Worm (Caenorhabditis elegans) whole organism, L2 larva: ENCODE results near the gene F46F3.3.

Experiments
- C34F6.9 ChIP-seq: fragments of 150-350 bp; optimal IDR thresholded peaks from 2 replicates; lab custom pipeline; 2014; ENCODE audit warnings: missing biosample characterization, missing genetic modification characterization
- R02D3.7 ChIP-seq: fragments of 150-350 bp; optimal IDR thresholded peaks from 2 replicates; lab custom pipeline; 2014; ENCODE audit warnings: missing biosample characterization, missing genetic modification characterization
- alr-1 ChIP-seq: fragments of 150-350 bp; optimal IDR thresholded peaks from 2 replicates; lab custom pipeline; 2014; ENCODE audit warnings: missing biosample characterization, missing genetic modification characterization
- aly-2 ChIP-seq: fragments of 150-350 bp; optimal IDR thresholded peaks from 2 replicates; lab custom pipeline; 2014; ENCODE audit warnings: missing biosample characterization, missing genetic modification characterization
- ama-1 ChIP-seq: fragments of 150-350 bp; optimal IDR thresholded peaks from 2 replicates; lab custom pipeline; 2018; ENCODE audit warnings: inconsistent platforms
- blmp-1 ChIP-seq: sonication (generic microtip); optimal IDR thresholded peaks from 2 replicates; lab custom pipeline; 2017; ENCODE audit warnings: missing genetic modification characterization, mild to moderate bottlenecking, missing compliant biosample characterization, antibody characterized with exemption, moderate library complexity; ENCODE audit not compliant: insufficient read depth
- ceh-16 ChIP-seq: fragments of 150-350 bp; optimal IDR thresholded peaks from 2 replicates; lab custom pipeline; 2014; ENCODE audit warnings: missing biosample characterization, missing genetic modification characterization
- ceh-82 ChIP-seq: fragments of 150-350 bp; optimal IDR thresholded peaks from 2 replicates; lab custom pipeline; 2014; ENCODE audit warnings: missing biosample characterization, missing genetic modification characterization
- crh-2 ChIP-seq: sonication (generic microtip); optimal IDR thresholded peaks from 2 replicates; lab custom pipeline; 2017; ENCODE audit warnings: missing biosample characterization, missing genetic modification characterization
- elt-3 ChIP-seq: sonication (generic microtip); optimal IDR thresholded peaks from 2 replicates; lab custom pipeline; 2017; ENCODE audit warnings: missing biosample characterization, missing genetic modification characterization
- fos-1 ChIP-seq: fragments of 150-350 bp; optimal IDR thresholded peaks from 2 replicates; lab custom pipeline; 2014; ENCODE audit warnings: missing biosample characterization, missing genetic modification characterization
- gmeb-1 ChIP-seq: fragments of 150-350 bp; optimal IDR thresholded peaks from 2 replicates; lab custom pipeline; 2014; ENCODE audit warnings: missing biosample characterization, missing genetic modification characterization
- mbf-1 ChIP-seq: sonication (generic microtip); optimal IDR thresholded peaks from 2 replicates; lab custom pipeline; 2017; ENCODE audit warnings: missing biosample characterization, missing genetic modification characterization
- nhr-10 ChIP-seq: sonication (generic microtip); optimal IDR thresholded peaks from 2 replicates; lab custom pipeline; 2017; ENCODE audit warnings: missing biosample characterization, missing genetic modification characterization
- nhr-11 ChIP-seq: fragments of 150-350 bp; optimal IDR thresholded peaks from 2 replicates; lab custom pipeline; 2014; ENCODE audit warnings: missing biosample characterization, missing genetic modification characterization
- nhr-12 ChIP-seq: fragments of 150-350 bp; optimal IDR thresholded peaks from 2 replicates; lab custom pipeline; 2014; ENCODE audit warnings: missing biosample characterization, missing genetic modification characterization
- nhr-129 ChIP-seq: fragments of 150-350 bp; optimal IDR thresholded peaks from 2 replicates; lab custom pipeline; 2014; ENCODE audit warnings: missing biosample characterization, missing genetic modification characterization
- nhr-21 ChIP-seq: fragments of 150-350 bp; optimal IDR thresholded peaks from 2 replicates; lab custom pipeline; 2014; ENCODE audit warnings: missing biosample characterization, missing genetic modification characterization
- nhr-237 ChIP-seq: fragments of 150-350 bp; optimal IDR thresholded peaks from 2 replicates; lab custom pipeline; 2014; ENCODE audit warnings: missing biosample characterization, missing genetic modification characterization
- nhr-25 ChIP-seq: fragments of 150-350 bp; sonication (generic microtip); optimal IDR thresholded peaks from 3 replicates; lab custom pipeline; 2014; ENCODE audit warnings: missing biosample characterization, missing genetic modification characterization
- peb-1 ChIP-seq: fragments of 150-350 bp; optimal IDR thresholded peaks from 2 replicates; lab custom pipeline; 2014; ENCODE audit warnings: missing biosample characterization, missing genetic modification characterization
- skn-1 ChIP-seq: sonication (generic microtip); optimal IDR thresholded peaks from 2 replicates; lab custom pipeline; 2017; ENCODE audit warnings: missing biosample characterization, missing genetic modification characterization
- sma-3 ChIP-seq: sonication (generic microtip); optimal IDR thresholded peaks from 2 replicates; lab custom pipeline; 2016; ENCODE audit warnings: missing genetic modification reagents, missing genetic modification characterization, missing compliant biosample characterization
- sma-9 ChIP-seq, 2 experiments: fragments of 150-350 bp in 1 of 2; sonication (generic microtip) in 1 of 2; optimal IDR thresholded peaks; 2 replicates each; lab custom pipeline; 2014 to 2016; ENCODE audit warnings: missing genetic modification characterization in 2 of 2, mild to moderate bottlenecking in 1 of 2, missing biosample characterization in 1 of 2, missing compliant biosample characterization in 1 of 2, missing genetic modification reagents in 1 of 2, moderate library complexity in 1 of 2
- snpc-4 ChIP-seq: fragments of 150-350 bp; optimal IDR thresholded peaks from 2 replicates; lab custom pipeline; 2014; ENCODE audit warnings: missing biosample characterization, missing genetic modification characterization
- unc-39 ChIP-seq: fragments of 150-350 bp; optimal IDR thresholded peaks from 2 replicates; lab custom pipeline; 2014; ENCODE audit warnings: missing biosample characterization, missing genetic modification characterization
- unc-55 ChIP-seq: fragments of 150-350 bp; sonication (generic microtip); optimal IDR thresholded peaks from 3 replicates; lab custom pipeline; 2014; ENCODE audit warnings: missing biosample characterization, missing genetic modification reagents, missing genetic modification characterization
- unc-62 ChIP-seq: fragments of 150-350 bp; optimal IDR thresholded peaks from 2 replicates; lab custom pipeline; 2014; ENCODE audit warnings: missing biosample characterization, missing genetic modification reagents, missing genetic modification characterization
- ztf-11 ChIP-seq: sonication (generic microtip); optimal IDR thresholded peaks from 2 replicates; lab custom pipeline; 2017; ENCODE audit warnings: missing biosample characterization, missing genetic modification characterization
- ztf-4 ChIP-seq: fragments of 150-350 bp; optimal IDR thresholded peaks from 2 replicates; lab custom pipeline; 2014; ENCODE audit warnings: missing biosample characterization, missing genetic modification characterization

Gene F46F3.3

DNA sequence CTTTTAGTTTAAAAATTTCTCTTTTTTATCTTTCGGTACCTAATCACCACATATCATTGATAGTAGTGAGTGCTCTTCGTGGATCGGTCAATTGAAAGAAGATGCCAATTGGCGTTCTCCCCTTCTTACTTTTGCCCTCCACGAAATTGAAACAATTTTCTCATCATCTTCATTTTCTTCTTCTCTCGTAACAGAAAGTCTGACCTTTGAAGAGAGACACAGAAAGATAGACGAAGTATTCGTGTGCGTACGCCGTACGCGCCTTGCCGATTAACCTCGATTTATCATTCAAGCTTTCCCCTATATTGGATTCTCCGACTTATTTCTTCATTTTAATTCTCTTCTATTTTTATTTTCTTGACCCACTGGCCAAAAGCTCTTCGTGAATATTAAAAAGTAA is 10.2 kb downstream of the F46F3.3 start (continued):
- TF ChIP-seq blmp-1 (peak; percentile 17), ztf-4 (tag; lab: Kevin White, UChicago) (no peak), C34F6.9 (tag; lab: Kevin White, UChicago) (peak; percentile 45), peb-1 (tag; lab: Kevin White, UChicago) (no peak), nhr-237 (no peak), nhr-11 (no peak), unc-62 (GFP tag; lab: Kevin White, UChicago) (no peak)

DNA sequence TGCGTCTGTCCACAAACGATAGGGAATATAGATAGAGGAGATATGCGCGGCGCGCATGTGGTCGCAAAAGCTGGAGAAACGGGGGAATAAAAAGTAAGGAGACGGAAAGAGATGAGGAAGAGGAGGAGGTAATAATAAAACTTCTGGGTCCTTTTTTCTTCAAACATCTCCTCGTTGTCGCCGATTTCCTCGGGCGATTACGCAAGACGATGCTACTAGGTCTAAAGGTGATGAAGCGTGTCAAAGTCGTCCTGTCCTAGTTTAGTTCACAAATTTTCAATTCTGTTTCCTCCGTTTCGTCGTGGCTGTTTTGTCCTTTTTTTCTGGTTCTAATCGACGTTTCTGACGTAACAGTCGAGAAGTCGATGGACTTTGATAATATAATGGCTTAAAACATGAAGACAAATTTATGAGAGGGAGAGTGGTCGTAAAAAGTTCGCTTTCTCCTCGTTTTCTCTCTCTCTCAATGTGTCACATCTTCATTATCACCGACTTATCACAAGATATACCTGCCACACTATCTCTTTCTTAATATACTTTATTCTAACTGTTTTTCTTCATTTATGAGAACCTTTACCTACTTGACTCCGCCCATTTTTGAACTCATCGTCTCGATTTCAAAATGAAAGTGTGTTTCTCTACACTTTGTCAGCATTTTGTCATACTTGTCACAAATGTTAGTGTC is 13.4 kb downstream of the F46F3.3 start:
- no peak for TF ChIP-seq aly-2 (tag; lab: Kevin White, UChicago)
- peak; percentile 0 for TF ChIP-seq fos-1 (tag; lab: Kevin White, UChicago)
- peak; percentile 49 for TF ChIP-seq crh-2 (tag; lab: Kevin White, UChicago)
- peak; percentile 56 for TF ChIP-seq sma-9 (GFP tag; optimal IDR thresholded peaks at IDR 0.05; lab: Kevin White, UChicago)
- no peak for TF ChIP-seq sma-9 (tag; optimal IDR thresholded peaks at IDR 0.05; lab: Kevin White, UChicago)
- no peak for TF ChIP-seq unc-39 (tag; lab: Kevin White, UChicago)
- TF ChIP-seq nhr-21 (tag; lab: Kevin White, UChicago): peak; percentile 4
- TF ChIP-seq mbf-1: no peak
- peak; percentile 98 for TF ChIP-seq blmp-1
- TF ChIP-seq elt-3 (tag; lab: Kevin White, UChicago): no peak
- TF ChIP-seq R02D3.7 (tag; lab: Kevin White, UChicago): no peak
- no peak for TF ChIP-seq C34F6.9 (tag; lab: Kevin White, UChicago)

DNA sequence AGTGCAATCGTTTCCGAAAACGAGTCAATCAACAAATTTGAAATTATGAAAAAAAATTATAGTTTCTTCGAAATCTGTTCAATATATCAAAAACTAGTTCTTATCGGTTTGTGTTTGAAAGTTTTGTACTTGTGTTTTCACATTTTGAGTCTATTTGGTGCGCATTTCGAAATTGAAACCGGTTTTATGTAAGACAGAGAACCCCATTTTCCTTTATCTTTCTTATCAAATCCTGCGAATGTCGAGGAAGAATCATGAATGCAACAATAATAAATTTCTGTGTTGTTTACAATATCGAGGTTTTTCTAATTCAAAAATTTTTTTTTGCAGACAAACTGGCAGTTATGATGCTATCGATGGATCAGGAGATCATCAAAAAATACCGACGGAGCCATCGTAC is 15.6 kb downstream of the F46F3.3 start:
- TF ChIP-seq nhr-21 (tag; lab: Kevin White, UChicago): peak; percentile 10
- TF ChIP-seq nhr-25 (tag; lab: Kevin White, UChicago): peak; percentile 21
- TF ChIP-seq elt-3 (tag; lab: Kevin White, UChicago): no peak
- TF ChIP-seq, all 48 proteins: peak for 2

DNA sequence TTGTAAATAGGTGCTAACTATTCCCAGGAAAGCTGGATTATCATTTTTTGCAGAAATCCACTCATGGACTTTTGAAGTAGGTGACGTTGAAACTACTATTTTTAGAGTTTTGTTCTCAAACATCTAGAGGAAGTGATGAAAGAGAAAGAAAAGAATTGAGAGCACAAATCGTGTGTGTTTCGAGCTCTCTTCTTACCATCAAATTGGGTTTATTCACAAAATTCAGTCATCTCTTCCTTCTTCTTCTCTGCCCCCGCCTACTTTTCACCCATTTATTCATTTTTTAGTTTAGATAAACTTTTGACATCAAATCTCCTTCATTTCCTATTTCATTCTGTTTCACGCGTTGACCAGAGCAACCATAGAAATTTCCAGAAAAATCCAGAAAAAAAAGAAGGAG is 19.6 kb downstream of the F46F3.3 start, which contains the start of gene W05E10.2:
Gene W05E10.2, plus strand, starts transcription at position 301 of the 400 bp plus-strand sequence.
- TF ChIP-seq unc-62 (GFP tag; lab: Kevin White, UChicago) (no peak), ama-1 (lab: Kevin White, UChicago) (no peak), nhr-129 (no peak), unc-55 (GFP tag; lab: Kevin White, UChicago) (no peak), ceh-82 (tag; lab: Kevin White, UChicago) (no peak), ceh-16 (tag; lab: Kevin White, UChicago) (no peak), nhr-25 (tag; lab: Kevin White, UChicago) (no peak), unc-39 (tag; lab: Kevin White, UChicago) (no peak), nhr-12 (tag; lab: Kevin White, UChicago) (no peak), skn-1 (tag; lab: Kevin White, UChicago) (no peak), gmeb-1 (tag; lab: Kevin White, UChicago) (no peak), alr-1 (tag; lab: Kevin White, UChicago) (no peak), nhr-10 (tag; lab: Kevin White, UChicago) (no peak), R02D3.7 (tag; lab: Kevin White, UChicago) (no peak), ztf-11 (tag; lab: Kevin White, UChicago) (no peak)
- TF ChIP-seq, all 48 proteins: peak for 0

DNA sequence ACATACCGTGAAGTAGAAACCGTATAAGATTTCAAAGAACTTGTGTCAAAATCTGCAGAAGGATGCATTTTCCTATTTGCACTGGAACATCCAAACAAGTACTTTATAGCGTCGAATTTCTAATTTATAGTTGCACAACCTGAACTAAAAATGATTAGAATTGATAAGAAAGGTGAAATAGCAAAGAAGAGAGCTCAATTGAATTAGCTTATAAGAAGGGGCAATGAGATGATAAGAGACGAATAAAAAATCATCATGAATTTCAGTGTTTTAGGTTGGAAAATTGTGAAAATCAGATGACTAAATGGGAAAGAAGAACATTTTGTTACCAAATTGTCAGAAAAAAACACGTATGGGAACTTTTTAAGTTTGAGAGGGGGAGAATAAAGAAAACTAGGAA is 24.3 kb downstream of the F46F3.3 start, which contains the start of gene W05E10.1:
Gene W05E10.1, minus strand, starts transcription at position 139 of the 400 bp plus-strand sequence.
- TF ChIP-seq skn-1 (tag; lab: Kevin White, UChicago) (peak; percentile 38), C34F6.9 (tag; lab: Kevin White, UChicago) (no peak), fos-1 (tag; lab: Kevin White, UChicago) (peak; percentile 84)
- TF ChIP-seq, all 48 proteins: peak for 2

DNA sequence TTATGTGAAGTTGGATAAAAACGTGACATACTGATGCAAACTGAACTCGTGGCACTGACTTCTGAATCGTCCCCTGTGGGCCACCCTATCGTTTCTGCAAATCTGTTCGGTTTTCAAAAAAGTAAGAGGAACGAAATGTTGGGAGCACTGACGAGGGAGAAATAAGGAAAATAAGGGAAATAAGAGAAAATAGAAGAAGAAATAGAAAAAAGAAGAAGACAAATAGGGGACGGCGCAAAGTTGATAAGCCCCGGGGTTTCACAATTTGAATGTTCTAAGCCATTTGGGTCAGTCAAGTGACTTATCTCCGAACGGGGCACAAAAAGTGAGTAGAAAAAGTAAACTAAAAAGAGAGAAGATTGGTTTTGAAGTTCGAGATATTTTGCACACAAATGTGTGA is 28.3 kb downstream of the F46F3.3 start, which contains the start of gene W05E10.5:
Gene W05E10.5, minus strand, starts transcription at position 101 of the 400 bp plus-strand sequence.
- no peak for TF ChIP-seq sma-3 (GFP tag; lab: Kevin White, UChicago)
- no peak for TF ChIP-seq nhr-10 (tag; lab: Kevin White, UChicago)
- TF ChIP-seq sma-9 (GFP tag; optimal IDR thresholded peaks at IDR 0.05; lab: Kevin White, UChicago): no peak
- no peak for TF ChIP-seq sma-9 (tag; optimal IDR thresholded peaks at IDR 0.05; lab: Kevin White, UChicago)
- TF ChIP-seq snpc-4 (tag; lab: Kevin White, UChicago): no peak
